Comparison of ENCODE assay signal across 6 worm cellular contexts in the genomic region with DNA sequence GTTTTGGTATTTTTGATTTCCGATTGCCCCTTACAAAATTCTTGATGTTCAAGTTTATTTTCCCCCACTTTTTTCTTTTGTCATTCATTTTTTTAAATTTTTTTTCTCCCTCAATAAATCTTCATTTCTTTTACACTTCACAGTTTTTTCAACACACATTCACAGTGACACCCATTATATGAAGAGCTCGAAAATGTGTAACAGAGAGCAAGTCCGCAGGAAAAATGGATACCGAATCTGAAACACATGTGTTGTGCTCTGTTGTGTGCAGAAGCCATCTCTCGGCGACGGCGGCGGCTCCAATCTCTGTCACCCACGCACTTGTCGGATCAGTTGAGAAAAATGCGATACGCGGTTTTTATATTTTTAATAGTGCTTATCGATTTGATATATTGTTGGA.
A peak's percentile ranks its signal among the peaks of the same experiment; 100 is the strongest.
TF ChIP-seq lines count a peak whose summit lies in the region.

A gene (plus strand): TSS at position 277 of the 400 bp plus-strand sequence.

TF ChIP-seq in whole organism, L1 larva, 84 proteins besides CTCF, POLR2A, EP300 and RAD21 (continues in another document):
- TF ChIP-seq irx-1 (tag; optimal IDR thresholded peaks at IDR 0.05; lab: Kevin White, UChicago), result no peak
- no peak for TF ChIP-seq nhr-77 (tag; optimal IDR thresholded peaks at IDR 0.05; lab: Kevin White, UChicago)
- no peak for TF ChIP-seq hlh-4 (tag; optimal IDR thresholded peaks at IDR 0.05; lab: Kevin White, UChicago)
- TF ChIP-seq dsc-1 (tag; optimal IDR thresholded peaks at IDR 0.05; lab: Kevin White, UChicago), result peak; percentile 93
- no peak for TF ChIP-seq elt-3 (tag; optimal IDR thresholded peaks at IDR 0.05; lab: Kevin White, UChicago)
- no peak for TF ChIP-seq nhr-28 (tag; optimal IDR thresholded peaks at IDR 0.05; lab: Kevin White, UChicago)
- TF ChIP-seq nhr-47 (tag; optimal IDR thresholded peaks at IDR 0.05; lab: Kevin White, UChicago), result no peak
- TF ChIP-seq grh-1 (GFP tag; IDR thresholded peaks at IDR 0.05; lab: Robert Waterston, UW), result no peak
- no peak for TF ChIP-seq C04F5.9 (tag; optimal IDR thresholded peaks at IDR 0.05; lab: Kevin White, UChicago)
- no peak for TF ChIP-seq mab-9 (GFP tag; IDR thresholded peaks at IDR 0.05; lab: Robert Waterston, UW)
- no peak for TF ChIP-seq ama-1 (optimal IDR thresholded peaks at IDR 0.05; lab: Kevin White, UChicago)
- TF ChIP-seq rnt-1 (tag; optimal IDR thresholded peaks at IDR 0.05; lab: Kevin White, UChicago), result peak; percentile 67
- no peak for TF ChIP-seq F16B12.6 (tag; optimal IDR thresholded peaks at IDR 0.05; lab: Kevin White, UChicago)
- no peak for TF ChIP-seq pax-3 (tag; optimal IDR thresholded peaks at IDR 0.05; lab: Kevin White, UChicago)
- peak; percentile 2 for TF ChIP-seq snu-23 (GFP tag; optimal IDR thresholded peaks at IDR 0.05; lab: Kevin White, UChicago)

TF ChIP-seq in whole organism, L2 larva, 48 proteins besides CTCF, POLR2A, EP300 and RAD21:
- TF ChIP-seq ztf-4 (tag; optimal IDR thresholded peaks at IDR 0.05; lab: Kevin White, UChicago) (no peak), sma-9 (GFP tag; optimal IDR thresholded peaks at IDR 0.05; lab: Kevin White, UChicago) (peak; percentile 62), sma-9 (tag; optimal IDR thresholded peaks at IDR 0.05; lab: Kevin White, UChicago) (no peak), nhr-11 (tag; optimal IDR thresholded peaks at IDR 0.05; lab: Kevin White, UChicago) (no peak), F13H6.1 (tag; optimal IDR thresholded peaks at IDR 0.05; lab: Kevin White, UChicago) (peak; percentile 47)

TF ChIP-seq in whole organism, L3 larva, 47 proteins besides CTCF, POLR2A, EP300 and RAD21:
- TF ChIP-seq nhr-43 (tag; optimal IDR thresholded peaks at IDR 0.05; lab: Kevin White, UChicago; ENCODE audit: poor library complexity, severe bottlenecking) (no peak), nfya-1 (tag; optimal IDR thresholded peaks at IDR 0.05; lab: Kevin White, UChicago; ENCODE audit: insufficient read depth) (peak; percentile 1)

TF ChIP-seq in whole organism, L4 larva, 104 proteins besides CTCF, POLR2A, EP300 and RAD21:
- no peak for TF ChIP-seq vab-7 (GFP tag; IDR thresholded peaks at IDR 0.05; lab: Robert Waterston, UW)
- TF ChIP-seq egl-43 (GFP tag; IDR thresholded peaks at IDR 0.05; lab: Robert Waterston, UW), result no peak
- TF ChIP-seq ama-1 (optimal IDR thresholded peaks at IDR 0.05; lab: Kevin White, UChicago), result no peak
- TF ChIP-seq ceh-20 (GFP tag; IDR thresholded peaks at IDR 0.05; lab: Robert Waterston, UW), result 0 out of 2 replicates have a peak, but pooled peaks have one; percentile 11
- TF ChIP-seq hlh-11 (tag; optimal IDR thresholded peaks at IDR 0.05; lab: Kevin White, UChicago), result peak; percentile 40
- peak in 1 of 2 experiments; percentile 55 for TF ChIP-seq unc-62 (GFP tag; optimal IDR thresholded peaks at IDR 0.05 in 1 of 2; lab: Kevin White, UChicago)
- TF ChIP-seq unc-62 (tag; optimal IDR thresholded peaks at IDR 0.05; lab: Kevin White, UChicago), result no peak
- no peak for TF ChIP-seq skn-1 (tag; optimal IDR thresholded peaks at IDR 0.05; lab: Kevin White, UChicago)
- TF ChIP-seq dmd-8 (GFP tag; IDR thresholded peaks at IDR 0.05; lab: Robert Waterston, UW), result no peak
- peak; percentile 55 for TF ChIP-seq aha-1 (tag; lab: Kevin White, UChicago)
- TF ChIP-seq unc-39 (tag; optimal IDR thresholded peaks at IDR 0.05; lab: Kevin White, UChicago), result no peak
- no peak for TF ChIP-seq ceh-62 (tag; optimal IDR thresholded peaks at IDR 0.05; lab: Kevin White, UChicago)
- TF ChIP-seq lin-39 (tag; optimal IDR thresholded peaks at IDR 0.05; lab: Kevin White, UChicago), result no peak
- no peak for TF ChIP-seq fos-1 (tag; optimal IDR thresholded peaks at IDR 0.05; lab: Kevin White, UChicago)
TF ChIP-seq in whole organism, L4 larva: peak in this region for 4.

TF ChIP-seq in whole organism, late embryonic, 69 proteins besides CTCF, POLR2A, EP300 and RAD21:
- TF ChIP-seq ttx-3 (tag; optimal IDR thresholded peaks at IDR 0.05; lab: Kevin White, UChicago), result no peak
- TF ChIP-seq ceh-18 (tag; optimal IDR thresholded peaks at IDR 0.05; lab: Kevin White, UChicago), result peak; percentile 54
TF ChIP-seq in whole organism, late embryonic: peak in this region for 1.

TF ChIP-seq in whole organism, mixed stage, embryonic, 35 proteins besides CTCF, POLR2A, EP300 and RAD21:
- TF ChIP-seq cnd-1 (tag; optimal IDR thresholded peaks at IDR 0.05; lab: Kevin White, UChicago) (no peak), zip-8 (tag; optimal IDR thresholded peaks at IDR 0.05; lab: Kevin White, UChicago) (no peak), hlh-1 (tag; optimal IDR thresholded peaks at IDR 0.05; lab: Kevin White, UChicago) (peak; percentile 52), pha-4 (tag; optimal IDR thresholded peaks at IDR 0.05; lab: Kevin White, UChicago) (no peak), unc-62 (GFP tag; optimal IDR thresholded peaks at IDR 0.05; lab: Kevin White, UChicago) (peak; percentile 51), tbx-8 (GFP tag; optimal IDR thresholded peaks at IDR 0.05; lab: Kevin White, UChicago) (no peak), lin-32 (GFP tag; optimal IDR thresholded peaks at IDR 0.05; lab: Kevin White, UChicago) (no peak), ceh-43 (GFP tag; optimal IDR thresholded peaks at IDR 0.05; lab: Kevin White, UChicago) (no peak), ztf-11 (tag; optimal IDR thresholded peaks at IDR 0.05; lab: Kevin White, UChicago) (no peak), sem-2 (GFP tag; optimal IDR thresholded peaks at IDR 0.05; lab: Kevin White, UChicago) (no peak)
